Worm (Caenorhabditis elegans): Measurements from ENCODE around the gene T28A11.20.
A peak's percentile ranks its signal among the peaks of the same experiment; 100 is the strongest.

The T28A11.20 gene

ce11 chrV:3316108-3316507, 43.1 kb upstream of the T28A11.20 start, which contains the start of gene F35F10.1:
F35F10.1 (plus strand) TSS chrV:3316307.
- TF ChIP-seq dve-1 (tag; optimal IDR thresholded peaks at IDR 0.05) (no peak), C38D4.7 (GFP tag; optimal IDR thresholded peaks at IDR 0.05) (no peak), ceh-6 (GFP tag; optimal IDR thresholded peaks at IDR 0.05) (no peak), F13H6.1 (tag; optimal IDR thresholded peaks at IDR 0.05) (no peak)

ce11 chrV:3315308-3315707, 42.3 kb upstream of the T28A11.20 start, which contains the start of gene arrd-19:
arrd-19 (minus strand) TSS chrV:3315516.
- TF ChIP-seq pat-9 (tag; optimal IDR thresholded peaks at IDR 0.05) = no peak
- TF ChIP-seq pax-1 (tag; optimal IDR thresholded peaks at IDR 0.05) = peak; percentile 8
- TF ChIP-seq nfya-1 (tag; optimal IDR thresholded peaks at IDR 0.05) = no peak
- no peak for TF ChIP-seq Y22D7AL.16 (tag; optimal IDR thresholded peaks at IDR 0.05)

- TF ChIP-seq ceh-14 (tag; optimal IDR thresholded peaks at IDR 0.05) (peak; percentile 15), tbx-2 (tag; optimal IDR thresholded peaks at IDR 0.05) (no peak)
These were observed 39.1 kb upstream of the T28A11.20 start, which contains the start of gene arrd-18 for ce11 chrV:3312067-3312666. arrd-18 (minus strand) TSS chrV:3312117.

ce11 chrV:3308169-3308568, 35.1 kb upstream of the T28A11.20 start, which contains the start of gene srbc-3:
srbc-3 (plus strand) TSS chrV:3308469.
- TF ChIP-seq pros-1 (tag; optimal IDR thresholded peaks at IDR 0.05) = no peak

ce11 chrV:3301898-3302297, 28.8 kb upstream of the T28A11.20 start, which contains the start of gene srbc-1:
srbc-1 (minus strand) TSS chrV:3301998.
- TF ChIP-seq hlh-30 (tag; optimal IDR thresholded peaks at IDR 0.05; ENCODE audit: insufficient read depth) (no peak), ama-1 (optimal IDR thresholded peaks at IDR 0.05) (no peak), nhr-11 (tag; optimal IDR thresholded peaks at IDR 0.05) (no peak), npax-4 (tag; optimal IDR thresholded peaks at IDR 0.05) (no peak), ceh-30 (tag; optimal IDR thresholded peaks at IDR 0.05) (no peak), ceh-34 (tag; optimal IDR thresholded peaks at IDR 0.05) (no peak), madf-2 (tag; optimal IDR thresholded peaks at IDR 0.05) (no peak), C08G9.2 (tag; optimal IDR thresholded peaks at IDR 0.05) (no peak), unc-86 (tag; optimal IDR thresholded peaks at IDR 0.05) (no peak), ztf-16 (tag; optimal IDR thresholded peaks at IDR 0.05) (no peak), ceh-24 (tag; optimal IDR thresholded peaks at IDR 0.05) (no peak), zip-5 (tag; optimal IDR thresholded peaks at IDR 0.05) (no peak), tbx-7 (tag; optimal IDR thresholded peaks at IDR 0.05) (no peak), unc-55 (GFP tag; optimal IDR thresholded peaks at IDR 0.05) (no peak), ceh-31 (tag; optimal IDR thresholded peaks at IDR 0.05) (no peak), unc-3 (GFP tag; conservative IDR thresholded peaks at IDR 0.05) (no peak), unc-3 (tag; optimal IDR thresholded peaks at IDR 0.05) (no peak), ceh-14 (tag; optimal IDR thresholded peaks at IDR 0.05) (no peak), rnt-1 (tag; optimal IDR thresholded peaks at IDR 0.05) (no peak), ahr-1 (tag; optimal IDR thresholded peaks at IDR 0.05) (no peak), sox-2 (GFP tag; IDR thresholded peaks at IDR 0.05) (no peak)

ce11 chrV:3299437-3299836, 26.4 kb upstream of the T28A11.20 start:
- TF ChIP-seq pat-9 (tag; optimal IDR thresholded peaks at IDR 0.05) (no peak), pqm-1 (tag; optimal IDR thresholded peaks at IDR 0.05) (no peak), hlh-15 (tag; optimal IDR thresholded peaks at IDR 0.05) (no peak), elt-2 (tag; optimal IDR thresholded peaks at IDR 0.05) (no peak), npax-4 (tag; optimal IDR thresholded peaks at IDR 0.05) (no peak), nfya-1 (tag; optimal IDR thresholded peaks at IDR 0.05) (no peak), sox-4 (tag; optimal IDR thresholded peaks at IDR 0.05) (no peak), C08G9.2 (tag; optimal IDR thresholded peaks at IDR 0.05) (no peak), ceh-31 (tag; optimal IDR thresholded peaks at IDR 0.05) (no peak), ttx-3 (tag; optimal IDR thresholded peaks at IDR 0.05) (no peak), Y22D7AL.16 (tag; optimal IDR thresholded peaks at IDR 0.05) (no peak), fkh-10 (GFP tag; optimal IDR thresholded peaks at IDR 0.05) (no peak), K09A11.1 (tag; optimal IDR thresholded peaks at IDR 0.05; ENCODE audit: insufficient read depth) (no peak), ahr-1 (tag; optimal IDR thresholded peaks at IDR 0.05) (no peak), pax-1 (tag; optimal IDR thresholded peaks at IDR 0.05) (no peak)
